Worm (Caenorhabditis elegans) whole organism, late embryonic: Measurements from ENCODE around the gene F01F1.2.

Source experiments
- C38D4.7 ChIP-seq: fragments of 200-800 bp; sonication (Bioruptor generic); optimal IDR thresholded peaks from 2 replicates; lab custom pipeline; 2018; ENCODE audit warnings: mild to moderate bottlenecking, missing genetic modification characterization, moderate library complexity, missing compliant biosample characterization
- K02D7.2 ChIP-seq: sonication (generic microtip); optimal IDR thresholded peaks from 2 replicates; lab custom pipeline; 2017; ENCODE audit warnings: mild to moderate bottlenecking, missing genetic modification characterization, missing compliant biosample characterization
- T23F11.4 ChIP-seq: fragments of 200-800 bp; sonication (Bioruptor generic); optimal IDR thresholded peaks from 2 replicates; lab custom pipeline; 2018; ENCODE audit warnings: mild to moderate bottlenecking, missing genetic modification characterization, missing compliant biosample characterization
- ahr-1 ChIP-seq: sonication (generic microtip); optimal IDR thresholded peaks from 2 replicates; lab custom pipeline; 2016; ENCODE audit warnings: missing genetic modification characterization, missing compliant biosample characterization
- ama-1 ChIP-seq: fragments of 150-350 bp; optimal IDR thresholded peaks from 2 replicates; lab custom pipeline; 2014
- ceh-18 ChIP-seq: sonication (generic microtip); optimal IDR thresholded peaks from 2 replicates; lab custom pipeline; 2016; ENCODE audit warnings: missing genetic modification characterization, missing compliant biosample characterization
- ceh-19 ChIP-seq: fragments of 200-800 bp; sonication (Bioruptor generic); optimal IDR thresholded peaks from 2 replicates; lab custom pipeline; 2018; ENCODE audit warnings: mild to moderate bottlenecking, missing genetic modification characterization, missing compliant biosample characterization
- ceh-2 ChIP-seq: sonication (generic microtip); optimal IDR thresholded peaks from 2 replicates; lab custom pipeline; 2016; ENCODE audit warnings: missing genotype, missing genetic modification characterization, missing compliant biosample characterization
- ceh-24 ChIP-seq: sonication (generic microtip); optimal IDR thresholded peaks from 2 replicates; lab custom pipeline; 2016; ENCODE audit warnings: mild to moderate bottlenecking, missing genetic modification characterization, missing compliant biosample characterization
- ceh-30 ChIP-seq: fragments of 150-350 bp; optimal IDR thresholded peaks from 2 replicates; lab custom pipeline; 2014; ENCODE audit warnings: missing biosample characterization, missing genetic modification characterization
- ceh-31 ChIP-seq: sonication (generic microtip); optimal IDR thresholded peaks from 2 replicates; lab custom pipeline; 2016; ENCODE audit warnings: missing genetic modification characterization, missing compliant biosample characterization
- ceh-34 ChIP-seq: sonication (generic microtip); optimal IDR thresholded peaks from 2 replicates; lab custom pipeline; 2016; ENCODE audit warnings: mild to moderate bottlenecking, missing genetic modification characterization, missing compliant biosample characterization
- ceh-45 ChIP-seq: fragments of 200-800 bp; sonication (Bioruptor generic); IDR thresholded peaks from 2 replicates; pipeline ENCODE4 v1.3.6; 2022; ENCODE audit warnings: missing genetic modification reagents, missing genetic modification characterization, missing compliant biosample characterization
- elt-2 ChIP-seq: sonication (generic microtip); optimal IDR thresholded peaks from 2 replicates; lab custom pipeline; 2016; ENCODE audit warnings: missing genetic modification reagents, missing genetic modification characterization, missing compliant biosample characterization
- ets-4 ChIP-seq: sonication (generic microtip); optimal IDR thresholded peaks from 2 replicates; lab custom pipeline; 2016; ENCODE audit warnings: missing genetic modification characterization, missing compliant biosample characterization
- eyg-1 ChIP-seq: sonication (generic microtip); optimal IDR thresholded peaks from 2 replicates; lab custom pipeline; 2016; ENCODE audit warnings: missing genotype, missing genetic modification characterization, missing compliant biosample characterization
- fkh-6 ChIP-seq: sonication (generic microtip); optimal IDR thresholded peaks from 2 replicates; lab custom pipeline; 2016; ENCODE audit warnings: missing genetic modification characterization, missing compliant biosample characterization
- gmeb-2 ChIP-seq: sonication (generic microtip); optimal IDR thresholded peaks from 2 replicates; lab custom pipeline; 2016; ENCODE audit warnings: missing genetic modification characterization, inconsistent platforms, missing compliant biosample characterization
- hlh-13 ChIP-seq: fragments of 200-800 bp; sonication (Bioruptor generic); optimal IDR thresholded peaks from 2 replicates; lab custom pipeline; 2018; ENCODE audit warnings: mild to moderate bottlenecking, missing genetic modification characterization, missing compliant biosample characterization
- hlh-15 ChIP-seq: sonication (generic microtip); optimal IDR thresholded peaks from 2 replicates; lab custom pipeline; 2016; ENCODE audit warnings: missing genetic modification characterization, missing compliant biosample characterization
- hlh-6 ChIP-seq: sonication (generic microtip); optimal IDR thresholded peaks from 2 replicates; lab custom pipeline; 2016; ENCODE audit warnings: missing genotype, missing genetic modification characterization, missing compliant biosample characterization
- lim-6 ChIP-seq: sonication (generic microtip); optimal IDR thresholded peaks from 2 replicates; lab custom pipeline; 2016; ENCODE audit warnings: missing genetic modification characterization, missing compliant biosample characterization
- lin-11 ChIP-seq: fragments of 200-800 bp; sonication (Bioruptor generic); optimal IDR thresholded peaks from 2 replicates; lab custom pipeline; 2018; ENCODE audit warnings: mild to moderate bottlenecking, missing genetic modification characterization, missing compliant biosample characterization
- nfya-1 ChIP-seq: sonication (generic microtip); optimal IDR thresholded peaks from 2 replicates; lab custom pipeline; 2017; ENCODE audit warnings: missing genetic modification characterization, mild to moderate bottlenecking, missing compliant biosample characterization, antibody characterized with exemption, moderate library complexity
- npax-4 ChIP-seq: sonication (generic microtip); optimal IDR thresholded peaks from 2 replicates; lab custom pipeline; 2016; ENCODE audit warnings: missing genetic modification characterization, missing compliant biosample characterization
- pag-3 ChIP-seq: sonication (generic microtip); optimal IDR thresholded peaks from 2 replicates; lab custom pipeline; 2016; ENCODE audit warnings: missing compliant biosample characterization, missing genetic modification characterization, borderline replicate concordance
- pat-9 ChIP-seq: fragments of 200-800 bp; sonication (Bioruptor generic); optimal IDR thresholded peaks from 2 replicates; lab custom pipeline; 2018; ENCODE audit warnings: mild to moderate bottlenecking, missing genetic modification characterization, moderate library complexity, missing compliant biosample characterization
- pha-4 ChIP-seq: fragments of 150-350 bp; optimal IDR thresholded peaks from 2 replicates; lab custom pipeline; 2018; ENCODE audit warnings: missing biosample characterization, missing genetic modification reagents, missing genetic modification characterization
- pqm-1 ChIP-seq: sonication (generic microtip); optimal IDR thresholded peaks from 2 replicates; lab custom pipeline; 2016; ENCODE audit warnings: missing genetic modification characterization, missing compliant biosample characterization
- rnt-1 ChIP-seq: sonication (generic microtip); optimal IDR thresholded peaks from 2 replicates; lab custom pipeline; 2016; ENCODE audit warnings: missing genetic modification characterization, missing compliant biosample characterization
- sox-2 ChIP-seq: fragments of 200-800 bp; sonication (Bioruptor generic); IDR thresholded peaks from 2 replicates; pipeline ENCODE4 v1.3.6; 2022; ENCODE audit warnings: missing genetic modification reagents, missing genetic modification characterization, missing compliant biosample characterization
- sox-4 ChIP-seq: sonication (generic microtip); optimal IDR thresholded peaks from 2 replicates; lab custom pipeline; 2017; ENCODE audit warnings: mild to moderate bottlenecking, missing genetic modification characterization, inconsistent platforms, missing compliant biosample characterization
- syd-9 ChIP-seq: sonication (generic microtip); optimal IDR thresholded peaks from 2 replicates; lab custom pipeline; 2016; ENCODE audit warnings: mild to moderate bottlenecking, missing genetic modification characterization, moderate library complexity, missing compliant biosample characterization
- tbx-7 ChIP-seq: sonication (generic microtip); optimal IDR thresholded peaks from 2 replicates; lab custom pipeline; 2016; ENCODE audit warnings: missing genotype, missing genetic modification characterization, missing compliant biosample characterization
- unc-55 ChIP-seq: sonication (generic microtip); optimal IDR thresholded peaks from 2 replicates; lab custom pipeline; 2017; ENCODE audit warnings: missing biosample characterization, missing genetic modification reagents, missing genetic modification characterization
- zip-5 ChIP-seq: sonication (generic microtip); optimal IDR thresholded peaks from 2 replicates; lab custom pipeline; 2016; ENCODE audit warnings: missing genetic modification characterization, missing compliant biosample characterization
- ztf-16 ChIP-seq: sonication (generic microtip); optimal IDR thresholded peaks from 2 replicates; lab custom pipeline; 2017; ENCODE audit warnings: missing genetic modification characterization, missing compliant biosample characterization

F01F1.2 gene

DNA sequence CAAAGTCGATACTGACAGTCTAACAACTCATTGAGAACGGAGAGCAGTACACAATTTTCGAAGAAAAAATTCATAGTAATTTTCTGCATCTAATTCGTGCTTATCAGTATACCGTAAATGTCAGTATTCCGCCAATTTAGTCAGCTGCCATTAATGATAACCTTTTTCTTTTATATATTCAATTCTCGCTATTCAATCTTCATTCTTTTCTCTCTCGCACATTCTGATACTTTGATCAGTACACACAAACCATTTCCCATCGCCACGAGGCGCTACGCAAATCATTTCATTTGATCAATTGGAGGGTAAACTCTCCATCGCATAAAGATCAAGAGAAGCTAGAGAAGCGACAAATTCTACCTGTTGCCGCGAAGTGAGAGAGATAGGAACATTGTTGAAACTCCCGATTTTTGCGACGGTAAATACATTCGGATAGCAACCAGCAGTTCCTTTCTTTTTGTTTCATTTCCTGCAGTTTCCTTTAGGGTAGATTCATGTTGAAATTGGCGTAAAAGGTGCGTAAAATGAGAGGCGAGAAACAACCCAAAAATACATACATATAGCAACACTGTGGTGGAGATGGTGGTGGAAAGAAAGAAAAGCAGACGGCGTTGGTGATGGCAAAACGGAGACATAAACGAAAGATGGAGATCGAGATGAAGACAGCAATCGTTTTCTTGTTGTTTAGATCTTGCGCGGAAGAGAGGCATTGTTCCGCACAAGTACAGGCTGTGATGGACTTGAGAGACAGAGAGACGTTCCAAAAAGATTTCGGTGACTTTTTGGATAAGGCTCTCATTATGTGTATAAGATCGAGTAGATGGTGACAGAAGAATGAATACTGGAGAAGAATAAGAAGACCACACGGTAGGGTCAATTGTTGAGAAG is 40.0 kb upstream of the F01F1.2 start:
- no peak for TF ChIP-seq hlh-13 (GFP tag; lab: Kevin White, UChicago)
- no peak for TF ChIP-seq T23F11.4 (GFP tag; lab: Kevin White, UChicago)
- TF ChIP-seq hlh-15: no peak
- no peak for TF ChIP-seq npax-4
- no peak for TF ChIP-seq pag-3
- no peak for TF ChIP-seq C38D4.7 (GFP tag; lab: Kevin White, UChicago)
- no peak for TF ChIP-seq pha-4 (tag; lab: Kevin White, UChicago)
- no peak for TF ChIP-seq lin-11 (tag; lab: Kevin White, UChicago)
- no peak for TF ChIP-seq lim-6 (tag; lab: Kevin White, UChicago)
- no peak for TF ChIP-seq syd-9 (tag; lab: Kevin White, UChicago)
- TF ChIP-seq ceh-24 (tag; lab: Kevin White, UChicago): no peak
- no peak for TF ChIP-seq K02D7.2
- no peak for TF ChIP-seq ztf-16
- peak; percentile 9 for TF ChIP-seq rnt-1 (tag; lab: Kevin White, UChicago)
- no peak for TF ChIP-seq ceh-31
- TF ChIP-seq unc-55 (GFP tag; lab: Kevin White, UChicago): peak; percentile 14
- no peak for TF ChIP-seq pat-9 (tag; lab: Kevin White, UChicago)
- TF ChIP-seq pqm-1 (tag; lab: Kevin White, UChicago): no peak
- no peak for TF ChIP-seq zip-5 (tag; lab: Kevin White, UChicago)
- TF ChIP-seq ceh-18 (tag; lab: Kevin White, UChicago): peak; percentile 39
- TF ChIP-seq eyg-1 (tag; lab: Kevin White, UChicago): no peak
- no peak for TF ChIP-seq ceh-2 (tag; lab: Kevin White, UChicago)
- peak; percentile 13 for TF ChIP-seq ets-4 (tag; lab: Kevin White, UChicago)
- TF ChIP-seq sox-4 (tag; lab: Kevin White, UChicago): no peak
- no peak for TF ChIP-seq hlh-6 (tag; lab: Kevin White, UChicago)

- TF ChIP-seq ama-1 (lab: Kevin White, UChicago) (no peak), ztf-16 (no peak), gmeb-2 (tag; lab: Kevin White, UChicago) (no peak), ceh-18 (tag; lab: Kevin White, UChicago) (no peak), elt-2 (tag; lab: Kevin White, UChicago) (peak; percentile 23), sox-4 (tag; lab: Kevin White, UChicago) (no peak), sox-2 (GFP tag; lab: Robert Waterston, UW) (no peak), ceh-19 (no peak)
These were observed 39.2 kb upstream of the F01F1.2 start for ce11 chrIII:5839147-5839546.

- TF ChIP-seq npax-4 (no peak), ahr-1 (tag; lab: Kevin White, UChicago) (no peak), nfya-1 (tag; lab: Kevin White, UChicago) (no peak), gmeb-2 (tag; lab: Kevin White, UChicago) (no peak), syd-9 (tag; lab: Kevin White, UChicago) (no peak), ceh-30 (tag; lab: Kevin White, UChicago) (no peak), ceh-34 (no peak), tbx-7 (tag; lab: Kevin White, UChicago) (no peak), ceh-45 (GFP tag; lab: Robert Waterston, UW) (no peak), ceh-31 (no peak), ceh-2 (tag; lab: Kevin White, UChicago) (no peak), ceh-24 (tag; lab: Kevin White, UChicago) (no peak), fkh-6 (tag; lab: Kevin White, UChicago) (no peak)
These were observed 38.8 kb upstream of the F01F1.2 start for ce11 chrIII:5839598-5839997.
